Fruit fly (Drosophila melanogaster): ENCODE results near the gene CG7829.

Gene CG7829

DNA sequence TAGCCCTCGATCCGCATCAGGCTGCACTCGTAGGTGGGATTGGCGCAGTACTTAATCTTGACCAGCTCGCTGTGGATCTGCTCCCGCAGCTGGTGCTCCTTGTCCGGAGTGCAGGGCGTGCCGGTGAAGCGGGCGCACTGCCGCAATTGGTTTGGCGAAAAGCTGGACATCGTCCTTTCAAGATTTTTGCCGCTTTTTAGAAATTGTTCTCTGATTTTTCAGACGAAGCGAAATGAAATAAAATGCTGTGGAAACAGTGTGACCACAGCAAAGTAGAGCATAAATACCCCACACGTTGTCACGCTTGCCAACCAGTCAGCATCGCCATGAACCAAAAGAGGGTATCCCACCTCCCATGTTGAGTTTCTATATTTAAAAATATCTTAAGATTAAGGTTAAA, 39.7 kb upstream of the CG7829 start, which contains the start of gene dgt1 (continued):
- TF ChIP-seq tna (GFP tag; IDR thresholded peaks at IDR 0.05; ENCODE audit: partially characterized antibody) (peak; percentile 7; the same call in 1 of the 2 replicates), CG7271 (tag; optimal IDR thresholded peaks at IDR 0.05) (no peak), Spps (tag; optimal IDR thresholded peaks at IDR 0.05) (no peak), ems (GFP tag; optimal IDR thresholded peaks at IDR 0.05) (peak; percentile 14), slou (GFP tag; optimal IDR thresholded peaks at IDR 0.05) (no peak), salm (tag; optimal IDR thresholded peaks at IDR 0.05) (no peak), Nf-YC (tag; optimal IDR thresholded peaks at IDR 0.05) (no peak), CG6689 (GFP tag; IDR thresholded peaks at IDR 0.05) (no peak), CG17612 (GFP tag; IDR thresholded peaks at IDR 0.05) (no peak), chif (GFP tag; optimal IDR thresholded peaks at IDR 0.05) (no peak), CG17912 (GFP tag; optimal IDR thresholded peaks at IDR 0.05) (no peak), Scr (GFP tag; IDR thresholded peaks at IDR 0.05; ENCODE audit: partially characterized antibody) (no peak), repo (GFP tag; optimal IDR thresholded peaks at IDR 0.05) (no peak), Ets97D (GFP tag; optimal IDR thresholded peaks at IDR 0.05) (peak; percentile 43), CG6765 (GFP tag; optimal IDR thresholded peaks at IDR 0.05) (no peak), Mrtf (GFP tag; IDR thresholded peaks at IDR 0.05) (no peak), ham (GFP tag; IDR thresholded peaks at IDR 0.05) (no peak), CG30431 (GFP tag; optimal IDR thresholded peaks at IDR 0.05) (no peak), CG10959 (GFP tag; IDR thresholded peaks at IDR 0.05) (no peak), CG2875 (GFP tag; optimal IDR thresholded peaks at IDR 0.05) (no peak), CG10209 (GFP tag; optimal IDR thresholded peaks at IDR 0.05) (no peak), Stat92E (GFP tag; optimal IDR thresholded peaks at IDR 0.05) (no peak), CG2116 (GFP tag; optimal IDR thresholded peaks at IDR 0.05) (peak; percentile 29), chn (GFP tag; optimal IDR thresholded peaks at IDR 0.05) (no peak), CG8290 (GFP tag; optimal IDR thresholded peaks at IDR 0.05) (no peak), CG8290 (tag; optimal IDR thresholded peaks at IDR 0.05) (no peak), CG13424 (tag; optimal IDR thresholded peaks at IDR 0.05) (no peak), zf30C (GFP tag; optimal IDR thresholded peaks at IDR 0.05) (no peak), Bgb (GFP tag; IDR thresholded peaks at IDR 0.05; ENCODE audit: partially characterized antibody) (peak; percentile 11; the same call in 1 of the 2 replicates), Sry-β (GFP tag; optimal IDR thresholded peaks at IDR 0.05) (no peak), CG7839 (tag; optimal IDR thresholded peaks at IDR 0.05) (no peak), D (optimal IDR thresholded peaks at IDR 0.05) (no peak), D (GFP tag; optimal IDR thresholded peaks at IDR 0.05) (no peak), danr (GFP tag; IDR thresholded peaks at IDR 0.05) (no peak)

DNA sequence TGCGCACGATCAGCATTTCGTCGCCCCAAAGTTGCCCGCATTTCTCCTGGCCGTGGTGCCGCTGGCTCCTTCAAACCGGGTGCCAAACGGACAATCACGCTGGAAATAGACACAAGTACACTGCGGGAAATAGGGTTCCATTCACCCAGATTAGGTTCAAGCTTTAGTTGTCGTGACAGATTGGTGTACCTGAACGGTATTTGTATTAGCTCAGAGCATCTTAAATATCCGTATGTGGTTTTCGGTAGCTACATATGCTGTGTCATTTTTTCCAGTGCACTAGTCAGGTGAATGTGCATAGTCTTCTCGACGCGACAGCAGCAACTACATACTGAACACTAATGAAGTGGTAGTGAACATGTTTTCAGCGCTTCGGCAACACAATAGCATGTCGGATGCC, 29.6 kb upstream of the CG7829 start:
- peak; percentile 48; the same call in 1 of the 3 replicates for TF ChIP-seq ci (GFP tag; IDR thresholded peaks at IDR 0.05)
- TF ChIP-seq CG15696 (tag; optimal IDR thresholded peaks at IDR 0.05), result no peak
- TF ChIP-seq CG34422 (GFP tag; IDR thresholded peaks at IDR 0.05), result 0 out of 3 replicates have a peak, but pooled peaks have one; percentile 32
- TF ChIP-seq exex (tag; optimal IDR thresholded peaks at IDR 0.05), result no peak
- no peak for TF ChIP-seq hkb (optimal IDR thresholded peaks at IDR 0.05)
- TF ChIP-seq hkb (GFP tag; IDR thresholded peaks at IDR 0.05), result 0 out of 2 replicates have a peak, but pooled peaks have one; percentile 18
- no peak for TF ChIP-seq Dfd (GFP tag; optimal IDR thresholded peaks at IDR 0.05)
- peak; percentile 26; the same call in 1 of the 2 replicates for TF ChIP-seq ssp (GFP tag; IDR thresholded peaks at IDR 0.05)
- TF ChIP-seq CG13123 (GFP tag; optimal IDR thresholded peaks at IDR 0.05), result no peak
- 0 out of 3 replicates have a peak, but pooled peaks have one; percentile 13 for TF ChIP-seq CG11560 (tag; IDR thresholded peaks at IDR 0.05)
- peak; percentile 54; the same call in 1 of the 3 replicates for TF ChIP-seq gce (GFP tag; IDR thresholded peaks at IDR 0.05)
- TF ChIP-seq CG2129 (GFP tag; IDR thresholded peaks at IDR 0.05; ENCODE audit: partially characterized antibody), result no peak
- TF ChIP-seq gsb (GFP tag; IDR thresholded peaks at IDR 0.05), result no peak
- peak; percentile 74 for TF ChIP-seq Med (GFP tag)
- no peak for TF ChIP-seq CG13287 (GFP tag; IDR thresholded peaks at IDR 0.05; ENCODE audit: partially characterized antibody)
- no peak for TF ChIP-seq CG7987 (GFP tag; optimal IDR thresholded peaks at IDR 0.05)
- TF ChIP-seq Rx (GFP tag; IDR thresholded peaks at IDR 0.05), result peak; percentile 26; the same call in 1 of the 2 replicates
- no peak for TF ChIP-seq dan (GFP tag; IDR thresholded peaks at IDR 0.05)
- no peak for TF ChIP-seq E2f1 (GFP tag; IDR thresholded peaks at IDR 0.05)
- no peak for TF ChIP-seq CG1233 (GFP tag; optimal IDR thresholded peaks at IDR 0.05)

All from whole organism, embryonic.